Fruit fly (Drosophila melanogaster) whole organism: ENCODE measurements around the gene snz.

Experiments used
- CG8478 ChIP-seq: fragments of >200 bp; optimal IDR thresholded peaks from 2 replicates; lab custom pipeline; 2018; ENCODE audit warnings: inconsistent platforms
- Dll ChIP-seq: fragments of >200 bp; optimal IDR thresholded peaks from 2 replicates; lab custom pipeline; 2017
- pan ChIP-seq: fragments of >200 bp; optimal IDR thresholded peaks from 2 replicates; lab custom pipeline; 2017
- psq ChIP-seq: fragments of >200 bp; optimal IDR thresholded peaks from 2 replicates; lab custom pipeline; 2017
- usp ChIP-seq: fragments of >200 bp; optimal IDR thresholded peaks from 2 replicates; lab custom pipeline; 2017; ENCODE audit warnings: missing biosample characterization, missing genetic modification characterization, mixed read lengths

- no peak for TF ChIP-seq psq (lab: Kevin White, UChicago)
- no peak for TF ChIP-seq usp (GFP tag; lab: Kevin White, UChicago)
- no peak for TF ChIP-seq pan (lab: Kevin White, UChicago)
- TF ChIP-seq Dll (lab: Kevin White, UChicago) = no peak
- no peak for TF ChIP-seq CG8478 (lab: Kevin White, UChicago)
Measured at dm6 chrX:7909069-7909389, 2.9 kb upstream of the snz start.
